Fruit fly (Drosophila melanogaster) whole organism, wandering third instar larva: Measurements from ENCODE around the gene CG34433.

ENCODE experiments used
- CG32264 ChIP-seq: fragments of 200-800 bp; sonication (Bioruptor generic); optimal IDR thresholded peaks from 2 replicates; lab custom pipeline; 2016; ENCODE audit warnings: missing biosample characterization, missing genetic modification characterization
- CG9705 ChIP-seq: fragments of 200-800 bp; sonication (Bioruptor generic); optimal IDR thresholded peaks from 2 replicates; lab custom pipeline; 2018; ENCODE audit warnings: missing biosample characterization, mild to moderate bottlenecking, missing genetic modification characterization
- CrebA ChIP-seq: fragments of 200-800 bp; sonication (Bioruptor generic); optimal IDR thresholded peaks from 2 replicates; lab custom pipeline; 2016; ENCODE audit warnings: missing biosample characterization, mild to moderate bottlenecking, missing genetic modification characterization, borderline replicate concordance
- GATAd ChIP-seq: sonication (Bioruptor generic); optimal IDR thresholded peaks from 2 replicates; lab custom pipeline; 2016; ENCODE audit warnings: missing biosample characterization, missing genetic modification characterization
- HLH106 ChIP-seq: fragments of 200-800 bp; optimal IDR thresholded peaks from 3 replicates; lab custom pipeline; 2019; ENCODE audit warnings: missing biosample characterization, mild to moderate bottlenecking, missing genetic modification characterization, moderate library complexity
- Hr83 ChIP-seq: fragments of 200-300 bp; sonication (Bioruptor generic); optimal IDR thresholded peaks from 2 replicates; lab custom pipeline; 2016; ENCODE audit warnings: missing biosample characterization, mild to moderate bottlenecking, missing genetic modification characterization, moderate library complexity; ENCODE audit not compliant: poor library complexity, severe bottlenecking
- Jra ChIP-seq: sonication (Bioruptor generic); optimal IDR thresholded peaks from 2 replicates; lab custom pipeline; 2016; ENCODE audit warnings: missing biosample characterization, missing genetic modification characterization
- Myc ChIP-seq: fragments of >200 bp; optimal IDR thresholded peaks from 2 replicates; lab custom pipeline; 2017
- N ChIP-seq: fragments of >200 bp; optimal IDR thresholded peaks from 2 replicates; lab custom pipeline; 2018; ENCODE audit warnings: missing biosample characterization, missing external identifiers, missing genetic modification characterization
- OdsH ChIP-seq: fragments of 200-800 bp; sonication (Bioruptor generic); optimal IDR thresholded peaks from 2 replicates; lab custom pipeline; 2016; ENCODE audit warnings: missing biosample characterization, mild to moderate bottlenecking, missing genetic modification characterization
- Rel ChIP-seq, 2 experiments: fragments of 200-800 bp; sonication (Bioruptor generic) in 1 of 2; optimal IDR thresholded peaks; 2 replicates in 1 of 2; 3 replicates in 1 of 2; lab custom pipeline; 2016 to 2019; ENCODE audit warnings: mild to moderate bottlenecking in 2 of 2, missing biosample characterization in 2 of 2, missing genetic modification characterization in 2 of 2, moderate library complexity in 1 of 2
- Sp1 ChIP-seq: fragments of 200-800 bp; sonication (Bioruptor generic); optimal IDR thresholded peaks from 3 replicates; lab custom pipeline; 2019; ENCODE audit warnings: missing biosample characterization, mild to moderate bottlenecking, missing genetic modification characterization, moderate library complexity
- Vsx2 ChIP-seq: fragments of 200-300, 225-300 bp; sonication (Bioruptor generic); optimal IDR thresholded peaks from 2 replicates; lab custom pipeline; 2018; ENCODE audit warnings: missing biosample characterization, missing genetic modification characterization; ENCODE audit not compliant: partially characterized antibody
- br ChIP-seq: fragments of 200-800 bp; sonication (Bioruptor generic); optimal IDR thresholded peaks from 2 replicates; lab custom pipeline; 2016; ENCODE audit warnings: missing biosample characterization, missing genetic modification characterization
- brk ChIP-seq: fragments of 200-800 bp; sonication (Bioruptor generic); optimal IDR thresholded peaks from 2 replicates; lab custom pipeline; 2016; ENCODE audit warnings: missing biosample characterization, mild to moderate bottlenecking, missing genetic modification characterization
- dmrt93B ChIP-seq: fragments of 200-800 bp; sonication (Bioruptor generic); optimal IDR thresholded peaks from 2 replicates; lab custom pipeline; 2018; ENCODE audit warnings: missing biosample characterization, mild to moderate bottlenecking, missing genetic modification characterization
- dsf ChIP-seq: sonication (Bioruptor generic); optimal IDR thresholded peaks from 2 replicates; lab custom pipeline; 2016; ENCODE audit warnings: missing biosample characterization, missing genetic modification characterization, borderline replicate concordance
- ey ChIP-seq: fragments of 200-800 bp; sonication (Bioruptor generic); optimal IDR thresholded peaks from 2 replicates; lab custom pipeline; 2016; ENCODE audit warnings: missing biosample characterization, missing genetic modification characterization
- foxo ChIP-seq, 2 experiments: fragments of 200-800 bp; sonication (Bioruptor generic); optimal IDR thresholded peaks; 2 replicates in 1 of 2; 3 replicates in 1 of 2; lab custom pipeline; 2016 to 2017; ENCODE audit warnings: missing biosample characterization in 2 of 2, missing genetic modification characterization in 2 of 2
- fru ChIP-seq: fragments of 200-800 bp; sonication (Bioruptor generic); optimal IDR thresholded peaks from 3 replicates; lab custom pipeline; 2016; ENCODE audit warnings: missing biosample characterization, mild to moderate bottlenecking, missing genetic modification characterization
- h ChIP-seq: fragments of 200-800 bp; sonication (Bioruptor generic); optimal IDR thresholded peaks from 3 replicates; lab custom pipeline; 2016; ENCODE audit warnings: missing biosample characterization, mild to moderate bottlenecking, missing genetic modification characterization
- jim ChIP-seq: fragments of 175-275, 200-325 bp; sonication (Bioruptor generic); optimal IDR thresholded peaks from 2 replicates; lab custom pipeline; 2016; ENCODE audit warnings: missing biosample characterization, mild to moderate bottlenecking, missing genetic modification characterization
- lola ChIP-seq: fragments of >200 bp; optimal IDR thresholded peaks from 2 replicates; lab custom pipeline; 2017; ENCODE audit warnings: missing biosample characterization, missing genetic modification characterization
- psq ChIP-seq: fragments of 200-800 bp; sonication (Bioruptor generic); optimal IDR thresholded peaks from 3 replicates; lab custom pipeline; 2017; ENCODE audit warnings: missing biosample characterization, mild to moderate bottlenecking, missing genetic modification characterization, moderate library complexity
- rgr ChIP-seq: fragments of 200-800 bp; sonication (Bioruptor generic); optimal IDR thresholded peaks from 3 replicates; lab custom pipeline; 2016; ENCODE audit warnings: missing biosample characterization, mild to moderate bottlenecking, missing genetic modification characterization
- sage ChIP-seq: fragments of 200-800 bp; sonication (Bioruptor generic); optimal IDR thresholded peaks from 2 replicates; lab custom pipeline; 2016; ENCODE audit warnings: missing biosample characterization, mild to moderate bottlenecking, missing genetic modification characterization
- sv ChIP-seq: fragments of 200-800 bp; sonication (Bioruptor generic); optimal IDR thresholded peaks from 3 replicates; lab custom pipeline; 2016; ENCODE audit warnings: missing biosample characterization, missing genetic modification characterization
- tai ChIP-seq: sonication (Bioruptor generic); optimal IDR thresholded peaks from 2 replicates; lab custom pipeline; 2016; ENCODE audit warnings: missing biosample characterization, missing genetic modification characterization
- usp ChIP-seq: fragments of >200 bp; optimal IDR thresholded peaks from 2 replicates; lab custom pipeline; 2017; ENCODE audit warnings: missing biosample characterization, missing genetic modification characterization
- woc ChIP-seq: sonication (Bioruptor generic); optimal IDR thresholded peaks from 2 replicates; lab custom pipeline; 2016; ENCODE audit warnings: missing biosample characterization, mild to moderate bottlenecking, missing genetic modification characterization

The CG34433 gene

DNA sequence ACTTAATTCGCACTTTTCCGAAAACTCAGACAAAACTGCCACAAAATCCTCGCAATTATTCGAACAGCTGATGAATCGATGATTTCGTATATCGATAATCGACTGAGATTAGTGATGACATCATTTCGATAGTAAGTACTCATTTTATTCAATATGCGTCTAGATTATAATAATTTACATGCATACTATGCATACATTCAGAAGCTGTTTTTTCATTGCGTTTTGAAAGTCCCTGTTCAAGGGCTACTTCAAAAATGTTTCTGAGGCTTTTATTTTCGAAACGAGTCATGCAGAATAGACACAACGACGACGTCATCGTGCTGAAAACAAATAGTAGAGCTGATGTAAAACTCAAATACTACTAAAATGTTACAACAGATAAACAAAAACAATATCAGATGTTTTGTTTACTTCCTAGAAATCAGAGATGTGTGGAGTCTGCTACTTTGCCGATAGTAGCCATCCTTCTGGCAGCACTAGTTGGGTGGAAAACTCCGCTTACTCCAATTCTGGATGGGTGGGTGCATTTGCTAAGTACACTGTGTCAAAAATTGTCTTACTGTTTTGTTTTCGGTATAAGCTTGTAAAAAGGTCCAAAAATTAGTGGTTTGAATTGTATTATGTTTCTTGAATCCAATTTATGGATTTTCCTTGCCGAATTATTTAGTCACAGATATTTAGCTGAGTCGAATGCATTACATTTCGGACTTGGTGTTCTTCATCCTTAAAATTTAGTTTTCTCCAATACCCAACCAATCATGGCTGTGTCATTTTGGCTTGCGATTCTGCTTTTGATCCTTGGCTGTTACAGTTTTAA, 48.1 kb upstream of the CG34433 start, which contains the start of the genes CG2246 and CG31021:
Gene CG2246 (minus strand): TSS at position 50 of the 817 bp plus-strand sequence.
Gene CG31021 (plus strand): TSS at position 767 of the 817 bp plus-strand sequence.
- TF ChIP-seq h, result peak; percentile 54
- TF ChIP-seq foxo (GFP tag; optimal IDR thresholded peaks at IDR 0.05; lab: Kevin White, UChicago), result peak in 1 of 2 experiments; percentile 62
- TF ChIP-seq woc (GFP tag; lab: Kevin White, UChicago), result peak; percentile 43
- TF ChIP-seq br, result peak; percentile 31
- peak; percentile 10 for TF ChIP-seq brk (GFP tag; lab: Kevin White, UChicago)
- peak; percentile 19 for TF ChIP-seq GATAd (GFP tag; lab: Kevin White, UChicago)
- TF ChIP-seq ey (GFP tag; lab: Kevin White, UChicago), result peak; percentile 29
- no peak for TF ChIP-seq Sp1 (GFP tag; lab: Kevin White, UChicago)
- TF ChIP-seq CG9705 (GFP tag; lab: Kevin White, UChicago), result peak; percentile 22
- no peak for TF ChIP-seq Myc (lab: Kevin White, UChicago)
- peak; percentile 42 for TF ChIP-seq Jra (GFP tag; lab: Kevin White, UChicago)
- peak; percentile 74 for TF ChIP-seq sv (GFP tag; lab: Kevin White, UChicago)
- TF ChIP-seq HLH106 (tag; lab: Kevin White, UChicago), result peak; percentile 32
- TF ChIP-seq CrebA, result no peak
- no peak for TF ChIP-seq Vsx2 (GFP tag; lab: Kevin White, UChicago)
- TF ChIP-seq jim (GFP tag; lab: Kevin White, UChicago), result no peak
- TF ChIP-seq rgr, result peak; percentile 49
- TF ChIP-seq tai (GFP tag; lab: Kevin White, UChicago), result peak; percentile 1
- TF ChIP-seq CG32264 (GFP tag; lab: Kevin White, UChicago), result no peak
- TF ChIP-seq dmrt93B (GFP tag; lab: Kevin White, UChicago), result peak; percentile 2
- no peak for TF ChIP-seq Hr83 (GFP tag; lab: Kevin White, UChicago)
- TF ChIP-seq dsf, result peak; percentile 17
- TF ChIP-seq fru (GFP tag; lab: Kevin White, UChicago), result peak; percentile 74
- TF ChIP-seq OdsH, result peak; percentile 1

DNA sequence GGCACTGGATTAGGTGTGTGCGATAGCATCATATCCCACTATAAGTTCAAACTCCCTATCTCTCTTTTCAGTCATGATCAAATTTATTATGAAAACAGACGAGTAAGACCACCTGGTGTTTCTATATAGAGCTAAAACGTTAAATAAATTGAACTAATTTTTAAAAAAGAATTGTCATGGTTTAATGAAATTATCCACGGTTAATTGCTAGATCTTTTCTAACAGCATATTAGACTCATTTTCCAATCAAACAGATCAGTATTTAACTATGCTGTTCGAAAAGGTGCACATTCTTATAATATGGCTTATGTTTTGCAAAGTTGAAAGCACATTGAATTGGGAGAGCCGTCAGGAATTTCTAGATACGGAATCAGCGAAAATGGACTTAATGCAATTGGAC, 45.9 kb upstream of the CG34433 start, which contains the start of gene PH4alphaNE3:
Gene PH4alphaNE3 (plus strand): TSS at position 301 of the 400 bp plus-strand sequence.
- TF ChIP-seq woc (GFP tag; lab: Kevin White, UChicago), result no peak
- TF ChIP-seq jim (GFP tag; lab: Kevin White, UChicago), result no peak
- no peak for TF ChIP-seq usp (GFP tag; lab: Kevin White, UChicago)
- TF ChIP-seq sage (GFP tag; lab: Kevin White, UChicago), result no peak
- TF ChIP-seq psq, result no peak
- no peak for TF ChIP-seq dsf
- no peak for TF ChIP-seq N (GFP tag; lab: Kevin White, UChicago)
- TF ChIP-seq fru (GFP tag; lab: Kevin White, UChicago), result no peak
- no peak for TF ChIP-seq Rel (GFP tag; optimal IDR thresholded peaks at IDR 0.05; lab: Kevin White, UChicago)
- TF ChIP-seq Rel (tag; optimal IDR thresholded peaks at IDR 0.05; lab: Kevin White, UChicago), result no peak
- TF ChIP-seq tai (GFP tag; lab: Kevin White, UChicago), result no peak

- TF ChIP-seq lola, result no peak
- TF ChIP-seq HLH106 (tag; lab: Kevin White, UChicago), result no peak
- TF ChIP-seq Vsx2 (GFP tag; lab: Kevin White, UChicago), result no peak
- no peak for TF ChIP-seq Jra (GFP tag; lab: Kevin White, UChicago)
- TF ChIP-seq, all 38 proteins: peak for 0
These were observed 43.9 kb upstream of the CG34433 start, which contains the start of gene CG31016 for dm6 chr3R:30605889-30606288. Gene CG31016, plus strand, starts transcription at chr3R:30606189.

dm6 chr3R:30616098-30616857, 33.5 kb upstream of the CG34433 start:
- TF ChIP-seq Jra (GFP tag; lab: Kevin White, UChicago) (no peak), CG9705 (GFP tag; lab: Kevin White, UChicago) (no peak), brk (GFP tag; lab: Kevin White, UChicago) (no peak), Vsx2 (GFP tag; lab: Kevin White, UChicago) (no peak), Hr83 (GFP tag; lab: Kevin White, UChicago) (no peak), foxo (GFP tag; optimal IDR thresholded peaks at IDR 0.05; lab: Kevin White, UChicago) (no peak), OdsH (no peak), dmrt93B (GFP tag; lab: Kevin White, UChicago) (no peak), tai (GFP tag; lab: Kevin White, UChicago) (no peak), h (no peak)
